Worm (Caenorhabditis elegans) whole organism, late embryonic: ENCODE measurements around the gene F53H4.4.

Source experiments
- F13H6.1 ChIP-seq: sonication (generic microtip); optimal IDR thresholded peaks from 2 replicates; lab custom pipeline; 2016; ENCODE audit warnings: missing genetic modification characterization, missing compliant biosample characterization
- K02D7.2 ChIP-seq: sonication (generic microtip); optimal IDR thresholded peaks from 2 replicates; lab custom pipeline; 2017; ENCODE audit warnings: mild to moderate bottlenecking, missing genetic modification characterization, missing compliant biosample characterization
- T23F11.4 ChIP-seq: fragments of 200-800 bp; sonication (Bioruptor generic); optimal IDR thresholded peaks from 2 replicates; lab custom pipeline; 2018; ENCODE audit warnings: mild to moderate bottlenecking, missing genetic modification characterization, missing compliant biosample characterization
- ahr-1 ChIP-seq: sonication (generic microtip); optimal IDR thresholded peaks from 2 replicates; lab custom pipeline; 2016; ENCODE audit warnings: missing genetic modification characterization, missing compliant biosample characterization
- ama-1 ChIP-seq: fragments of 150-350 bp; optimal IDR thresholded peaks from 2 replicates; lab custom pipeline; 2014
- ceh-19 ChIP-seq: fragments of 200-800 bp; sonication (Bioruptor generic); optimal IDR thresholded peaks from 2 replicates; lab custom pipeline; 2018; ENCODE audit warnings: mild to moderate bottlenecking, missing genetic modification characterization, missing compliant biosample characterization
- ceh-22 ChIP-seq: sonication (generic microtip); optimal IDR thresholded peaks from 2 replicates; lab custom pipeline; 2017; ENCODE audit warnings: missing biosample characterization, missing genetic modification characterization
- ceh-24 ChIP-seq: sonication (generic microtip); optimal IDR thresholded peaks from 2 replicates; lab custom pipeline; 2016; ENCODE audit warnings: mild to moderate bottlenecking, missing genetic modification characterization, missing compliant biosample characterization
- ceh-30 ChIP-seq: fragments of 150-350 bp; optimal IDR thresholded peaks from 2 replicates; lab custom pipeline; 2014; ENCODE audit warnings: missing biosample characterization, missing genetic modification characterization
- ceh-31 ChIP-seq: sonication (generic microtip); optimal IDR thresholded peaks from 2 replicates; lab custom pipeline; 2016; ENCODE audit warnings: missing genetic modification characterization, missing compliant biosample characterization
- ceh-34 ChIP-seq: sonication (generic microtip); optimal IDR thresholded peaks from 2 replicates; lab custom pipeline; 2016; ENCODE audit warnings: mild to moderate bottlenecking, missing genetic modification characterization, missing compliant biosample characterization
- ceh-6 ChIP-seq: fragments of 200-800 bp; sonication (Bioruptor generic); optimal IDR thresholded peaks from 2 replicates; lab custom pipeline; 2018; ENCODE audit warnings: mild to moderate bottlenecking, missing genetic modification characterization, missing compliant biosample characterization
- dmd-4 ChIP-seq: sonication (generic microtip); optimal IDR thresholded peaks from 2 replicates; lab custom pipeline; 2016; ENCODE audit warnings: borderline replicate concordance, missing genetic modification characterization, missing compliant biosample characterization
- dve-1 ChIP-seq: sonication (generic microtip); optimal IDR thresholded peaks from 2 replicates; lab custom pipeline; 2017; ENCODE audit warnings: antibody characterized with exemption, mild to moderate bottlenecking, missing genetic modification characterization, missing compliant biosample characterization
- elt-2 ChIP-seq: sonication (generic microtip); optimal IDR thresholded peaks from 2 replicates; lab custom pipeline; 2016; ENCODE audit warnings: missing genetic modification reagents, missing genetic modification characterization, missing compliant biosample characterization
- eyg-1 ChIP-seq: sonication (generic microtip); optimal IDR thresholded peaks from 2 replicates; lab custom pipeline; 2016; ENCODE audit warnings: missing genotype, missing genetic modification characterization, missing compliant biosample characterization
- hlh-13 ChIP-seq: fragments of 200-800 bp; sonication (Bioruptor generic); optimal IDR thresholded peaks from 2 replicates; lab custom pipeline; 2018; ENCODE audit warnings: mild to moderate bottlenecking, missing genetic modification characterization, missing compliant biosample characterization
- hlh-30 ChIP-seq: sonication (generic microtip); optimal IDR thresholded peaks from 2 replicates; lab custom pipeline; 2017; ENCODE audit warnings: antibody characterized with exemption, missing genetic modification characterization, missing compliant biosample characterization; ENCODE audit not compliant: insufficient read depth
- hlh-6 ChIP-seq: sonication (generic microtip); optimal IDR thresholded peaks from 2 replicates; lab custom pipeline; 2016; ENCODE audit warnings: missing genotype, missing genetic modification characterization, missing compliant biosample characterization
- lim-6 ChIP-seq: sonication (generic microtip); optimal IDR thresholded peaks from 2 replicates; lab custom pipeline; 2016; ENCODE audit warnings: missing genetic modification characterization, missing compliant biosample characterization
- madf-2 ChIP-seq: sonication (generic microtip); optimal IDR thresholded peaks from 2 replicates; lab custom pipeline; 2017; ENCODE audit warnings: missing genetic modification characterization, missing compliant biosample characterization
- mec-3 ChIP-seq: sonication (generic microtip); optimal IDR thresholded peaks from 2 replicates; lab custom pipeline; 2016; ENCODE audit warnings: borderline replicate concordance, missing genetic modification characterization, missing compliant biosample characterization
- nfya-1 ChIP-seq: sonication (generic microtip); optimal IDR thresholded peaks from 2 replicates; lab custom pipeline; 2017; ENCODE audit warnings: missing genetic modification characterization, mild to moderate bottlenecking, missing compliant biosample characterization, antibody characterized with exemption, moderate library complexity
- nhr-11 ChIP-seq: fragments of 150-350 bp; optimal IDR thresholded peaks from 2 replicates; lab custom pipeline; 2014; ENCODE audit warnings: missing biosample characterization, missing genetic modification characterization
- nhr-232 ChIP-seq: sonication (generic microtip); optimal IDR thresholded peaks from 2 replicates; lab custom pipeline; 2016; ENCODE audit warnings: missing genetic modification characterization, missing compliant biosample characterization
- npax-4 ChIP-seq: sonication (generic microtip); optimal IDR thresholded peaks from 2 replicates; lab custom pipeline; 2016; ENCODE audit warnings: missing genetic modification characterization, missing compliant biosample characterization
- pag-3 ChIP-seq: sonication (generic microtip); optimal IDR thresholded peaks from 2 replicates; lab custom pipeline; 2016; ENCODE audit warnings: missing compliant biosample characterization, missing genetic modification characterization, borderline replicate concordance
- pax-1 ChIP-seq: fragments of 150-350 bp; optimal IDR thresholded peaks from 2 replicates; lab custom pipeline; 2014; ENCODE audit warnings: missing biosample characterization, missing genetic modification characterization
- pqm-1 ChIP-seq: sonication (generic microtip); optimal IDR thresholded peaks from 2 replicates; lab custom pipeline; 2016; ENCODE audit warnings: missing genetic modification characterization, missing compliant biosample characterization
- pros-1 ChIP-seq: fragments of 150-350 bp; optimal IDR thresholded peaks from 2 replicates; lab custom pipeline; 2014; ENCODE audit warnings: missing biosample characterization, missing genetic modification reagents, missing genetic modification characterization
- ref-2 ChIP-seq: sonication (generic microtip); optimal IDR thresholded peaks from 2 replicates; lab custom pipeline; 2016; ENCODE audit warnings: missing genetic modification characterization, missing compliant biosample characterization
- rnt-1 ChIP-seq: sonication (generic microtip); optimal IDR thresholded peaks from 2 replicates; lab custom pipeline; 2016; ENCODE audit warnings: missing genetic modification characterization, missing compliant biosample characterization
- sdc-2 ChIP-seq: sonication (generic microtip); optimal IDR thresholded peaks from 2 replicates; lab custom pipeline; 2016; ENCODE audit warnings: missing genotype, missing genetic modification characterization, missing compliant biosample characterization
- sox-2 ChIP-seq: fragments of 200-800 bp; sonication (Bioruptor generic); IDR thresholded peaks from 2 replicates; pipeline ENCODE4 v1.3.6; 2022; ENCODE audit warnings: missing genetic modification reagents, missing genetic modification characterization, missing compliant biosample characterization
- tbx-2 ChIP-seq: sonication (generic microtip); optimal IDR thresholded peaks from 2 replicates; lab custom pipeline; 2016; ENCODE audit warnings: missing genetic modification characterization, missing compliant biosample characterization
- ttx-3 ChIP-seq: sonication (generic microtip); optimal IDR thresholded peaks from 2 replicates; lab custom pipeline; 2016; ENCODE audit warnings: missing genetic modification reagents, missing genetic modification characterization, missing compliant biosample characterization
- unc-42 ChIP-seq: sonication (generic microtip); optimal IDR thresholded peaks from 2 replicates; lab custom pipeline; 2016; ENCODE audit warnings: missing genotype, missing genetic modification characterization, missing compliant biosample characterization
- ztf-16 ChIP-seq: sonication (generic microtip); optimal IDR thresholded peaks from 2 replicates; lab custom pipeline; 2017; ENCODE audit warnings: missing genetic modification characterization, missing compliant biosample characterization

Gene F53H4.4

ce11 chrX:15849397-15849935 lies 16.7 kb upstream of the F53H4.4 start, which contains the start of gene acl-1 (continued):
- TF ChIP-seq mec-3: peak; percentile 85
- TF ChIP-seq ceh-34 (tag; lab: Kevin White, UChicago): peak; percentile 54
- peak; percentile 28 for TF ChIP-seq ztf-16
- TF ChIP-seq tbx-2: peak; percentile 72
- no peak for TF ChIP-seq T23F11.4 (GFP tag; lab: Kevin White, UChicago)

ce11 chrX:15851013-15851412 lies 15.2 kb upstream of the F53H4.4 start:
- TF ChIP-seq mec-3 (no peak), K02D7.2 (tag; lab: Kevin White, UChicago) (no peak), ceh-22 (no peak), pqm-1 (tag; lab: Kevin White, UChicago) (no peak), dve-1 (tag; lab: Kevin White, UChicago) (no peak), sox-2 (no peak), ceh-30 (tag; lab: Kevin White, UChicago) (no peak), pax-1 (no peak), T23F11.4 (GFP tag; lab: Kevin White, UChicago) (no peak), hlh-6 (tag; lab: Kevin White, UChicago) (no peak), hlh-13 (GFP tag; lab: Kevin White, UChicago) (no peak), rnt-1 (tag; lab: Kevin White, UChicago) (no peak), nhr-232 (tag; lab: Kevin White, UChicago) (no peak)

- TF ChIP-seq elt-2 (tag; lab: Kevin White, UChicago) (no peak), hlh-30 (tag; lab: Kevin White, UChicago) (no peak), npax-4 (no peak), ztf-16 (no peak), ama-1 (lab: Kevin White, UChicago) (no peak), hlh-13 (GFP tag; lab: Kevin White, UChicago) (no peak), ceh-34 (tag; lab: Kevin White, UChicago) (no peak), ceh-24 (no peak), pag-3 (tag; lab: Kevin White, UChicago) (no peak), ttx-3 (tag; lab: Kevin White, UChicago) (no peak), pros-1 (tag; lab: Kevin White, UChicago) (no peak), lim-6 (no peak), ceh-6 (no peak), tbx-2 (no peak), ahr-1 (no peak)
Measured at ce11 chrX:15856853-15857252, 9.3 kb upstream of the F53H4.4 start, which contains the start of gene F53H4.2. TSS of gene F53H4.2 (plus strand) at chrX:15857153.

- TF ChIP-seq nfya-1 (tag; lab: Kevin White, UChicago): peak; percentile 38
- no peak for TF ChIP-seq F13H6.1 (tag; lab: Kevin White, UChicago)
- TF ChIP-seq nhr-11: no peak
- TF ChIP-seq ceh-31: peak; percentile 24
- peak; percentile 23 for TF ChIP-seq ref-2 (tag; lab: Kevin White, UChicago)
- TF ChIP-seq pros-1 (tag; lab: Kevin White, UChicago): no peak
- peak; percentile 11 for TF ChIP-seq unc-42 (tag; lab: Kevin White, UChicago)
- peak; percentile 4 for TF ChIP-seq pax-1
Measured at ce11 chrX:15860556-15861008, 5.6 kb upstream of the F53H4.4 start, which contains the start of gene F53H4.6. TSS of gene F53H4.6 (minus strand) at chrX:15860606.

- TF ChIP-seq madf-2 (tag; lab: Kevin White, UChicago): no peak
- no peak for TF ChIP-seq eyg-1 (tag; lab: Kevin White, UChicago)
- TF ChIP-seq elt-2 (tag; lab: Kevin White, UChicago): no peak
- TF ChIP-seq nfya-1 (tag; lab: Kevin White, UChicago): no peak
- no peak for TF ChIP-seq dmd-4 (tag; lab: Kevin White, UChicago)
- TF ChIP-seq sdc-2: no peak
- no peak for TF ChIP-seq ceh-19 (GFP tag; lab: Kevin White, UChicago)
- TF ChIP-seq, all 69 proteins: peak for 0
Measured at ce11 chrX:15869589-15869988, 3.4 kb downstream of the F53H4.4 start.
